Comparison of ENCODE assay signal across 1 fruit fly cellular context in genomic region chr3L:15553993-15554644, dm6.
TF ChIP-seq lines count a peak whose summit lies in the region.

AGO2 (plus strand) TSS chr3L:15554113.

TF ChIP-seq in whole organism, embryonic, 481 proteins besides CTCF, POLR2A, EP300 and RAD21 (continued from another document and continues in another):
- TF ChIP-seq Drgx (GFP tag; IDR thresholded peaks at IDR 0.05; lab: Robert Waterston, UW) (peak; percentile 89), scrt (GFP tag; optimal IDR thresholded peaks at IDR 0.05; lab: Kevin White, UChicago) (peak; percentile 40), cg (GFP tag; optimal IDR thresholded peaks at IDR 0.05; lab: Kevin White, UChicago) (peak; percentile 52), CG14860 (GFP tag; IDR thresholded peaks at IDR 0.05; lab: Robert Waterston, UW; ENCODE audit: partially characterized antibody) (peak; percentile 59; the same call in 2 of the 3 replicates), CG33213 (GFP tag; optimal IDR thresholded peaks at IDR 0.05; lab: Kevin White, UChicago) (no peak), twi (tag; optimal IDR thresholded peaks at IDR 0.05; lab: Kevin White, UChicago) (peak; percentile 53), CG5180 (GFP tag; optimal IDR thresholded peaks at IDR 0.05; lab: Kevin White, UChicago) (peak; percentile 11), CG10462 (GFP tag; optimal IDR thresholded peaks at IDR 0.05; lab: Kevin White, UChicago) (no peak), Hr39 (optimal IDR thresholded peaks at IDR 0.05; lab: Kevin White, UChicago) (no peak), sens (GFP tag; lab: Kevin White, UChicago) (no peak), CG34422 (GFP tag; IDR thresholded peaks at IDR 0.05; lab: Robert Waterston, UW) (peak; percentile 76; the same call in 1 of the 3 replicates), Ptx1 (GFP tag; IDR thresholded peaks at IDR 0.05; lab: Robert Waterston, UW) (no peak), gcm2 (GFP tag; optimal IDR thresholded peaks at IDR 0.05; lab: Kevin White, UChicago) (no peak), CG30020 (tag; optimal IDR thresholded peaks at IDR 0.05; lab: Kevin White, UChicago) (peak; percentile 63), Poxn (GFP tag; IDR thresholded peaks at IDR 0.05; lab: Robert Waterston, UW) (no peak), pfk (GFP tag; optimal IDR thresholded peaks at IDR 0.05; lab: Kevin White, UChicago) (no peak), CG10366 (GFP tag; IDR thresholded peaks at IDR 0.05; lab: Robert Waterston, UW) (no peak), CG2712 (tag; optimal IDR thresholded peaks at IDR 0.05; lab: Kevin White, UChicago) (peak; percentile 6), CG15479 (GFP tag; optimal IDR thresholded peaks at IDR 0.05; lab: Kevin White, UChicago) (no peak), CG3407 (GFP tag; optimal IDR thresholded peaks at IDR 0.05; lab: Kevin White, UChicago) (no peak), Spps (tag; optimal IDR thresholded peaks at IDR 0.05; lab: Kevin White, UChicago) (no peak), odd (GFP tag; optimal IDR thresholded peaks at IDR 0.05; lab: Kevin White, UChicago) (peak; percentile 20), NC2α (GFP tag; optimal IDR thresholded peaks at IDR 0.05; lab: Kevin White, UChicago) (no peak), CG12236 (GFP tag; optimal IDR thresholded peaks at IDR 0.05; lab: Kevin White, UChicago) (no peak), CG3726 (GFP tag; IDR thresholded peaks at IDR 0.05; lab: Robert Waterston, UW) (no peak), CrebB (tag; optimal IDR thresholded peaks at IDR 0.05; lab: Kevin White, UChicago) (peak; percentile 30), HLH3B (GFP tag; IDR thresholded peaks at IDR 0.05; lab: Robert Waterston, UW) (no peak), hb (GFP tag; IDR thresholded peaks at IDR 0.05; lab: Robert Waterston, UW; ENCODE audit: partially characterized antibody) (peak; percentile 68; the same call in 2 of the 3 replicates), HLHmδ (GFP tag; optimal IDR thresholded peaks at IDR 0.05; lab: Kevin White, UChicago) (peak; percentile 16), ATbp (GFP tag; optimal IDR thresholded peaks at IDR 0.05; lab: Kevin White, UChicago) (no peak), Ets97D (GFP tag; optimal IDR thresholded peaks at IDR 0.05; lab: Kevin White, UChicago) (peak; percentile 17), CG17802 (tag; optimal IDR thresholded peaks at IDR 0.05; lab: Kevin White, UChicago) (no peak), sob (GFP tag; IDR thresholded peaks at IDR 0.05; lab: Robert Waterston, UW) (no peak), CG15073 (GFP tag; optimal IDR thresholded peaks at IDR 0.05; lab: Kevin White, UChicago) (no peak), Bdp1 (GFP tag; optimal IDR thresholded peaks at IDR 0.05; lab: Kevin White, UChicago) (no peak), CG17359 (tag; optimal IDR thresholded peaks at IDR 0.05; lab: Kevin White, UChicago) (no peak), CG6765 (GFP tag; optimal IDR thresholded peaks at IDR 0.05; lab: Kevin White, UChicago) (peak; percentile 24), CG15269 (tag; optimal IDR thresholded peaks at IDR 0.05; lab: Kevin White, UChicago) (no peak), ro (GFP tag; IDR thresholded peaks at IDR 0.05; lab: Robert Waterston, UW) (no peak), ssp (GFP tag; IDR thresholded peaks at IDR 0.05; lab: Robert Waterston, UW) (no peak), shn (GFP tag; optimal IDR thresholded peaks at IDR 0.05; lab: Kevin White, UChicago) (peak; percentile 1), CG18262 (tag; optimal IDR thresholded peaks at IDR 0.05; lab: Kevin White, UChicago) (peak; percentile 20), CG15696 (tag; optimal IDR thresholded peaks at IDR 0.05; lab: Kevin White, UChicago) (no peak), Hsf (GFP tag; optimal IDR thresholded peaks at IDR 0.05; lab: Kevin White, UChicago) (no peak), ems (GFP tag; optimal IDR thresholded peaks at IDR 0.05; lab: Kevin White, UChicago) (no peak), dati (GFP tag; IDR thresholded peaks at IDR 0.05; lab: Robert Waterston, UW) (no peak), rib (GFP tag; IDR thresholded peaks at IDR 0.05; lab: Robert Waterston, UW) (no peak), slp2 (GFP tag; optimal IDR thresholded peaks at IDR 0.05; lab: Kevin White, UChicago) (no peak), CG12299 (tag; optimal IDR thresholded peaks at IDR 0.05; lab: Kevin White, UChicago) (peak; percentile 24), tx (GFP tag; optimal IDR thresholded peaks at IDR 0.05; lab: Kevin White, UChicago) (no peak), crp (GFP tag; optimal IDR thresholded peaks at IDR 0.05; lab: Kevin White, UChicago) (peak in 1 of 2 experiments; percentile 26), CG8359 (GFP tag; optimal IDR thresholded peaks at IDR 0.05; lab: Kevin White, UChicago; ENCODE audit: borderline replicate concordance) (no peak), az2 (GFP tag; optimal IDR thresholded peaks at IDR 0.05; lab: Kevin White, UChicago) (no peak), Adf1 (GFP tag; IDR thresholded peaks at IDR 0.05; lab: Robert Waterston, UW) (peak; percentile 14; the same call in 1 of the 2 replicates), CG17385 (GFP tag; optimal IDR thresholded peaks at IDR 0.05; lab: Kevin White, UChicago) (no peak), CG14667 (GFP tag; IDR thresholded peaks at IDR 0.05; lab: Robert Waterston, UW) (no peak), CG7556 (GFP tag; optimal IDR thresholded peaks at IDR 0.05; lab: Kevin White, UChicago) (no peak), B-H2 (GFP tag; optimal IDR thresholded peaks at IDR 0.05; lab: Kevin White, UChicago) (no peak), Fer2 (tag; optimal IDR thresholded peaks at IDR 0.05; lab: Kevin White, UChicago) (no peak), gcm (GFP tag; optimal IDR thresholded peaks at IDR 0.05; lab: Kevin White, UChicago) (no peak), CG32532 (GFP tag; IDR thresholded peaks at IDR 0.05; lab: Robert Waterston, UW) (no peak), Kr (GFP tag; optimal IDR thresholded peaks at IDR 0.05; lab: Kevin White, UChicago) (no peak), bowl (GFP tag; IDR thresholded peaks at IDR 0.05; lab: Robert Waterston, UW) (no peak), croc (GFP tag; conservative IDR thresholded peaks at IDR 0.05; lab: Robert Waterston, UW) (no peak), CG9215 (GFP tag; IDR thresholded peaks at IDR 0.05; lab: Robert Waterston, UW) (no peak), stwl (tag; optimal IDR thresholded peaks at IDR 0.05; lab: Kevin White, UChicago) (peak; percentile 55), Max (GFP tag; optimal IDR thresholded peaks at IDR 0.05; lab: Kevin White, UChicago) (no peak), TFAM (GFP tag; optimal IDR thresholded peaks at IDR 0.05; lab: Kevin White, UChicago) (no peak), H15 (GFP tag; IDR thresholded peaks at IDR 0.05; lab: Robert Waterston, UW) (no peak), NFAT (GFP tag; IDR thresholded peaks at IDR 0.05; lab: Robert Waterston, UW) (no peak), dan (GFP tag; IDR thresholded peaks at IDR 0.05; lab: Robert Waterston, UW) (no peak), sna (GFP tag; IDR thresholded peaks at IDR 0.05; lab: Robert Waterston, UW; ENCODE audit: partially characterized antibody) (peak; percentile 60), nerfin-2 (GFP tag; IDR thresholded peaks at IDR 0.05; lab: Robert Waterston, UW; ENCODE audit: partially characterized antibody) (peak; percentile 73; the same call in 1 of the 2 replicates), zf30C (GFP tag; optimal IDR thresholded peaks at IDR 0.05; lab: Kevin White, UChicago) (no peak), CG5953 (GFP tag; IDR thresholded peaks at IDR 0.05; lab: Robert Waterston, UW) (no peak), Sry-δ (GFP tag; optimal IDR thresholded peaks at IDR 0.05; lab: Kevin White, UChicago) (peak; percentile 95), wek (GFP tag; optimal IDR thresholded peaks at IDR 0.05; lab: Kevin White, UChicago) (peak; percentile 17), gfzf (GFP tag; optimal IDR thresholded peaks at IDR 0.05; lab: Kevin White, UChicago) (peak; percentile 41), CG1603 (tag; optimal IDR thresholded peaks at IDR 0.05; lab: Kevin White, UChicago) (peak; percentile 3), CG34224 (GFP tag; IDR thresholded peaks at IDR 0.05; lab: Robert Waterston, UW; ENCODE audit: partially characterized antibody) (peak; percentile 83), CG8924 (tag; optimal IDR thresholded peaks at IDR 0.05; lab: Kevin White, UChicago) (peak; percentile 38), sd (tag; optimal IDR thresholded peaks at IDR 0.05; lab: Kevin White, UChicago) (no peak), CG6254 (GFP tag; optimal IDR thresholded peaks at IDR 0.05; lab: Kevin White, UChicago) (no peak), Opbp (GFP tag; IDR thresholded peaks at IDR 0.05; lab: Robert Waterston, UW; ENCODE audit: partially characterized antibody) (peak; percentile 62; the same call in 2 of the 3 replicates), CG7786 (GFP tag; optimal IDR thresholded peaks at IDR 0.05; lab: Kevin White, UChicago) (no peak), eyg (GFP tag; optimal IDR thresholded peaks at IDR 0.05; lab: Kevin White, UChicago) (peak; percentile 0), ab (GFP tag; optimal IDR thresholded peaks at IDR 0.05; lab: Kevin White, UChicago) (no peak), trh (GFP tag; optimal IDR thresholded peaks at IDR 0.05; lab: Kevin White, UChicago) (no peak), run (tag; optimal IDR thresholded peaks at IDR 0.05; lab: Kevin White, UChicago) (no peak), Med (GFP tag; lab: Kevin White, UChicago) (peak; percentile 68), CG17612 (GFP tag; IDR thresholded peaks at IDR 0.05; lab: Robert Waterston, UW) (no peak), vnd (GFP tag; IDR thresholded peaks at IDR 0.05; lab: Robert Waterston, UW; ENCODE audit: partially characterized antibody) (peak; percentile 62; the same call in 1 of the 3 replicates), tna (GFP tag; IDR thresholded peaks at IDR 0.05; lab: Robert Waterston, UW; ENCODE audit: partially characterized antibody) (peak; percentile 75), HLH54F (GFP tag; optimal IDR thresholded peaks at IDR 0.05; lab: Kevin White, UChicago) (no peak), Nf-YB (GFP tag; optimal IDR thresholded peaks at IDR 0.05; lab: Kevin White, UChicago) (no peak), CG8281 (tag; optimal IDR thresholded peaks at IDR 0.05; lab: Kevin White, UChicago) (no peak), MTF-1 (GFP tag; optimal IDR thresholded peaks at IDR 0.05; lab: Kevin White, UChicago; ENCODE audit: borderline replicate concordance) (no peak), CG11456 (GFP tag; IDR thresholded peaks at IDR 0.05; lab: Robert Waterston, UW) (no peak), CG10267 (tag; optimal IDR thresholded peaks at IDR 0.05; lab: Kevin White, UChicago) (peak; percentile 41), Bgb (GFP tag; IDR thresholded peaks at IDR 0.05; lab: Robert Waterston, UW; ENCODE audit: partially characterized antibody) (peak; percentile 82), jing (GFP tag; optimal IDR thresholded peaks at IDR 0.05; lab: Kevin White, UChicago) (no peak), disco-r (GFP tag; optimal IDR thresholded peaks at IDR 0.05; lab: Kevin White, UChicago) (no peak), en (GFP tag; optimal IDR thresholded peaks at IDR 0.05; lab: Kevin White, UChicago) (no peak), CG9797 (GFP tag; optimal IDR thresholded peaks at IDR 0.05; lab: Kevin White, UChicago) (peak; percentile 53), maf-S (GFP tag; optimal IDR thresholded peaks at IDR 0.05; lab: Kevin White, UChicago) (no peak), CG10431 (GFP tag; optimal IDR thresholded peaks at IDR 0.05; lab: Kevin White, UChicago) (peak; percentile 61), schlank (tag; optimal IDR thresholded peaks at IDR 0.05; lab: Kevin White, UChicago) (no peak), pita (GFP tag; optimal IDR thresholded peaks at IDR 0.05; lab: Kevin White, UChicago) (peak; percentile 62), lov (optimal IDR thresholded peaks at IDR 0.05; lab: Kevin White, UChicago) (no peak), lov (GFP tag; IDR thresholded peaks at IDR 0.05; lab: Robert Waterston, UW) (no peak), Dll (GFP tag; IDR thresholded peaks at IDR 0.05; lab: Robert Waterston, UW; ENCODE audit: partially characterized antibody) (peak; percentile 73), Ravus (GFP tag; IDR thresholded peaks at IDR 0.05; lab: Robert Waterston, UW) (no peak), bcd (GFP tag; optimal IDR thresholded peaks at IDR 0.05; lab: Kevin White, UChicago) (no peak), kay (GFP tag; optimal IDR thresholded peaks at IDR 0.05; lab: Kevin White, UChicago) (peak; percentile 91), Awh (GFP tag; IDR thresholded peaks at IDR 0.05; lab: Robert Waterston, UW) (no peak), Jarid2 (GFP tag; optimal IDR thresholded peaks at IDR 0.05; lab: Kevin White, UChicago) (peak; percentile 38), Sin3A (optimal IDR thresholded peaks at IDR 0.05; lab: Kevin White, UChicago) (peak; percentile 59), CG8089 (GFP tag; optimal IDR thresholded peaks at IDR 0.05; lab: Kevin White, UChicago) (no peak), CG15601 (tag; optimal IDR thresholded peaks at IDR 0.05; lab: Kevin White, UChicago) (peak; percentile 17), inv (GFP tag; IDR thresholded peaks at IDR 0.05; lab: Robert Waterston, UW; ENCODE audit: partially characterized antibody) (peak; percentile 59; the same call in 1 of the 2 replicates), CG14014 (GFP tag; IDR thresholded peaks at IDR 0.05; lab: Robert Waterston, UW) (no peak), CG11696 (GFP tag; IDR thresholded peaks at IDR 0.05; lab: Robert Waterston, UW) (no peak), crc (GFP tag; optimal IDR thresholded peaks at IDR 0.05; lab: Kevin White, UChicago) (no peak), pho (GFP tag; optimal IDR thresholded peaks at IDR 0.05; lab: Kevin White, UChicago) (peak; percentile 10), CkIIα-i1 (GFP tag; IDR thresholded peaks at IDR 0.05; lab: Robert Waterston, UW) (no peak), CG32772 (GFP tag; IDR thresholded peaks at IDR 0.05; lab: Robert Waterston, UW) (no peak), Ets65A (GFP tag; lab: Kevin White, UChicago) (no peak), eve (GFP tag; optimal IDR thresholded peaks at IDR 0.05; lab: Kevin White, UChicago) (no peak), crol (GFP tag; IDR thresholded peaks at IDR 0.05; lab: Robert Waterston, UW) (no peak), caup (GFP tag; optimal IDR thresholded peaks at IDR 0.05; lab: Kevin White, UChicago; ENCODE audit: severe bottlenecking) (no peak), HLH4C (GFP tag; IDR thresholded peaks at IDR 0.05; lab: Robert Waterston, UW; ENCODE audit: partially characterized antibody) (peak; percentile 77), Doc2 (GFP tag; IDR thresholded peaks at IDR 0.05; lab: Robert Waterston, UW) (no peak), onecut (GFP tag; IDR thresholded peaks at IDR 0.05; lab: Robert Waterston, UW) (peak; percentile 47), CG2199 (GFP tag; IDR thresholded peaks at IDR 0.05; lab: Robert Waterston, UW) (0 out of 3 replicates have a peak, but pooled peaks have one; percentile 46), Hmx (GFP tag; optimal IDR thresholded peaks at IDR 0.05; lab: Kevin White, UChicago) (no peak)
